Fruit fly (Drosophila melanogaster): ENCODE results near the gene Mulk.

Gene Mulk

dm6 chr2L:10276436-10276835, 6.6 kb downstream of the Mulk start:
- no peak for TF ChIP-seq CTCF (optimal IDR thresholded peaks at IDR 0.05)
- TF ChIP-seq CG8478 (optimal IDR thresholded peaks at IDR 0.05), result no peak

- TF ChIP-seq CG8478 (optimal IDR thresholded peaks at IDR 0.05), result no peak
Observed at dm6 chr2L:10276846-10277245, 7.0 kb downstream of the Mulk start.

- TF ChIP-seq CG8478 (optimal IDR thresholded peaks at IDR 0.05) (no peak), CTCF (optimal IDR thresholded peaks at IDR 0.05) (peak in 1 of 2 experiments; percentile 9)
Observed at dm6 chr2L:10277362-10277761, 7.5 kb downstream of the Mulk start.

- no peak for TF ChIP-seq CG8478 (optimal IDR thresholded peaks at IDR 0.05)
- TF ChIP-seq CTCF (optimal IDR thresholded peaks at IDR 0.05), result peak in 1 of 2 experiments; percentile 21
Observed at dm6 chr2L:10278658-10279057, 8.8 kb downstream of the Mulk start, which contains the start of gene Utx. Gene Utx, minus strand, starts transcription at chr2L:10278811.

dm6 chr2L:10280772-10281171, 10.9 kb downstream of the Mulk start, which contains the start of gene CG34043:
Gene CG34043, minus strand, starts transcription at chr2L:10280872.
- TF ChIP-seq CTCF (optimal IDR thresholded peaks at IDR 0.05), result no peak
- no peak for TF ChIP-seq CG8478 (optimal IDR thresholded peaks at IDR 0.05)

- no peak for TF ChIP-seq CTCF (optimal IDR thresholded peaks at IDR 0.05)
- TF ChIP-seq CG8478 (optimal IDR thresholded peaks at IDR 0.05), result no peak
Observed at dm6 chr2L:10291276-10291675, 21.4 kb downstream of the Mulk start.

- TF ChIP-seq CG8478 (optimal IDR thresholded peaks at IDR 0.05) (no peak), CTCF (optimal IDR thresholded peaks at IDR 0.05) (no peak)
Observed at dm6 chr2L:10292066-10292560, 22.3 kb downstream of the Mulk start, which contains the start of gene Ufd4. Gene Ufd4, minus strand, starts transcription at chr2L:10292365.

- no peak for TF ChIP-seq CTCF (optimal IDR thresholded peaks at IDR 0.05)
- TF ChIP-seq CG8478 (optimal IDR thresholded peaks at IDR 0.05), result no peak
Observed at dm6 chr2L:10294798-10295669, 25.2 kb downstream of the Mulk start, which contains the start of gene Hand. Gene Hand, minus strand, starts transcription at chr2L:10295385.

dm6 chr2L:10298306-10298705, 28.5 kb downstream of the Mulk start:
- TF ChIP-seq CTCF (optimal IDR thresholded peaks at IDR 0.05) (peak; percentile 19 to 40), CG8478 (optimal IDR thresholded peaks at IDR 0.05) (no peak)

- no peak for TF ChIP-seq CG8478 (optimal IDR thresholded peaks at IDR 0.05)
- no peak for TF ChIP-seq CTCF (optimal IDR thresholded peaks at IDR 0.05)
Observed at dm6 chr2L:10299077-10299809, 29.4 kb downstream of the Mulk start.

dm6 chr2L:10299810-10300147, 29.9 kb downstream of the Mulk start, which contains the start of gene CYLD:
Gene CYLD, minus strand, starts transcription at chr2L:10299847.
- TF ChIP-seq CTCF (optimal IDR thresholded peaks at IDR 0.05), result no peak

- no peak for TF ChIP-seq CTCF (optimal IDR thresholded peaks at IDR 0.05)
- no peak for TF ChIP-seq CG8478 (optimal IDR thresholded peaks at IDR 0.05)
Observed at dm6 chr2L:10301918-10302317, 32.1 kb downstream of the Mulk start, which contains the start of gene CG13138. Gene CG13138, minus strand, starts transcription at chr2L:10302018.

- peak in 1 of 2 experiments; percentile 48 for TF ChIP-seq CTCF (optimal IDR thresholded peaks at IDR 0.05)
- TF ChIP-seq CG8478 (optimal IDR thresholded peaks at IDR 0.05), result no peak
Observed at dm6 chr2L:10303786-10304185, 33.9 kb downstream of the Mulk start, which contains the start of gene nmd. Gene nmd, minus strand, starts transcription at chr2L:10303947.

dm6 chr2L:10305538-10306147, 35.8 kb downstream of the Mulk start:
- TF ChIP-seq CG8478 (optimal IDR thresholded peaks at IDR 0.05) (no peak), CTCF (optimal IDR thresholded peaks at IDR 0.05) (no peak)

Measured in S2 (cell line).